Fruit fly (Drosophila melanogaster) whole organism, prepupa: Measurements from ENCODE around the gene Cpr92A.

Experiments used
- CG10669 ChIP-seq: fragments of 200-800 bp; sonication (Bioruptor generic); optimal IDR thresholded peaks from 3 replicates; lab custom pipeline; 2018; ENCODE audit warnings: missing biosample characterization, mild to moderate bottlenecking, missing genetic modification characterization, moderate library complexity
- CG11762 ChIP-seq: fragments of 200-800 bp; sonication (Bioruptor generic); optimal IDR thresholded peaks from 3 replicates; lab custom pipeline; 2016; ENCODE audit warnings: missing biosample characterization, missing genetic modification characterization; ENCODE audit not compliant: insufficient read depth
- CG11902 ChIP-seq: fragments of 200-800 bp; sonication (Bioruptor generic); optimal IDR thresholded peaks from 3 replicates; lab custom pipeline; 2016; ENCODE audit warnings: missing biosample characterization, missing genetic modification characterization
- CG15336 ChIP-seq: fragments of 200-800 bp; sonication (Bioruptor generic); IDR thresholded peaks from 2 replicates; pipeline ENCODE4 v1.3.6; 2022; ENCODE audit warnings: missing biosample characterization, missing genetic modification characterization
- CG16779 ChIP-seq: fragments of 200-800 bp; sonication (Bioruptor generic); optimal IDR thresholded peaks from 3 replicates; lab custom pipeline; 2017; ENCODE audit warnings: missing biosample characterization, mild to moderate bottlenecking, missing genetic modification characterization
- CG3032 ChIP-seq: fragments of 200-800 bp; optimal IDR thresholded peaks from 2 replicates; lab custom pipeline; 2019; ENCODE audit warnings: missing biosample characterization, mild to moderate bottlenecking, missing genetic modification characterization, moderate library complexity
- CG32006 ChIP-seq: fragments of 200-800 bp; sonication (Bioruptor generic); optimal IDR thresholded peaks from 3 replicates; lab custom pipeline; 2017; ENCODE audit warnings: missing biosample characterization, mild to moderate bottlenecking, missing genetic modification characterization
- CG34406 ChIP-seq: fragments of 200-800 bp; sonication (Bioruptor generic); optimal IDR thresholded peaks from 3 replicates; lab custom pipeline; 2016; ENCODE audit warnings: missing biosample characterization, missing genetic modification characterization
- CG3919 ChIP-seq: fragments of 200-800 bp; sonication (Bioruptor generic); optimal IDR thresholded peaks from 3 replicates; lab custom pipeline; 2016; ENCODE audit warnings: missing biosample characterization, missing genetic modification characterization
- CG6163 ChIP-seq: fragments of 200-800 bp; sonication (Bioruptor generic); IDR thresholded peaks from 3 replicates; pipeline ENCODE4 v1.3.6; 2022; ENCODE audit warnings: missing biosample characterization, missing genetic modification characterization
- CG6276 ChIP-seq: fragments of 200-800 bp; sonication (Bioruptor generic); optimal IDR thresholded peaks from 2 replicates; lab custom pipeline; 2017; ENCODE audit warnings: missing biosample characterization, mild to moderate bottlenecking, missing genetic modification characterization
- CG6854 ChIP-seq: fragments of 200-800 bp; sonication (Bioruptor generic); optimal IDR thresholded peaks from 2 replicates; lab custom pipeline; 2017; ENCODE audit warnings: missing biosample characterization, mild to moderate bottlenecking, missing genetic modification characterization
- CG7368 ChIP-seq: fragments of 200-800 bp; sonication (Bioruptor generic); optimal IDR thresholded peaks from 3 replicates; lab custom pipeline; 2016; ENCODE audit warnings: missing biosample characterization, missing genetic modification characterization
- CG8319 ChIP-seq: fragments of 200-800 bp; sonication (Bioruptor generic); optimal IDR thresholded peaks from 3 replicates; lab custom pipeline; 2016; ENCODE audit warnings: missing biosample characterization, missing genetic modification characterization
- Eip78C ChIP-seq: fragments of 200-800 bp; sonication (Bioruptor generic); peaks from one replicate; lab custom pipeline; 2016; ENCODE audit warnings: missing biosample characterization, missing genetic modification characterization
- Eip93F ChIP-seq: fragments of 200-800 bp; sonication (Bioruptor generic); optimal IDR thresholded peaks from 2 replicates; lab custom pipeline; 2016; ENCODE audit warnings: missing biosample characterization, mild to moderate bottlenecking, missing genetic modification characterization
- Ets96B ChIP-seq: fragments of 200-800 bp; optimal IDR thresholded peaks from 2 replicates; lab custom pipeline; 2019; ENCODE audit warnings: missing biosample characterization, mild to moderate bottlenecking, missing genetic modification characterization, moderate library complexity
- Hr38 ChIP-seq: sonication (Bioruptor generic); optimal IDR thresholded peaks from 2 replicates; lab custom pipeline; 2016; ENCODE audit warnings: missing biosample characterization, missing genetic modification characterization
- Hr39 ChIP-seq: fragments of 200-800 bp; sonication (Bioruptor generic); optimal IDR thresholded peaks from 2 replicates; lab custom pipeline; 2016; ENCODE audit warnings: missing biosample characterization, missing genetic modification characterization
- Lpt ChIP-seq: fragments of 200-800 bp; sonication (Bioruptor generic); optimal IDR thresholded peaks from 3 replicates; lab custom pipeline; 2016; ENCODE audit warnings: missing biosample characterization, missing genetic modification characterization
- Met ChIP-seq: fragments of 200-800 bp; sonication (Bioruptor generic); optimal IDR thresholded peaks from 3 replicates; lab custom pipeline; 2016; ENCODE audit warnings: missing biosample characterization, missing genetic modification characterization
- Smox ChIP-seq: fragments of 200-800 bp; sonication (Bioruptor generic); optimal IDR thresholded peaks from 3 replicates; lab custom pipeline; 2016; ENCODE audit warnings: missing biosample characterization, missing genetic modification characterization
- Sox102F ChIP-seq: fragments of 200-800 bp; sonication (Bioruptor generic); optimal IDR thresholded peaks from 2 replicates; lab custom pipeline; 2016; ENCODE audit warnings: missing biosample characterization, mild to moderate bottlenecking, missing genetic modification characterization
- Sox15 ChIP-seq: fragments of 200-800 bp; sonication (Bioruptor generic); optimal IDR thresholded peaks from 3 replicates; lab custom pipeline; 2016; ENCODE audit warnings: missing biosample characterization, missing genetic modification characterization
- achi ChIP-seq: fragments of 200-800 bp; sonication (Bioruptor generic); optimal IDR thresholded peaks from 3 replicates; lab custom pipeline; 2016; ENCODE audit warnings: missing biosample characterization, missing genetic modification characterization
- acj6 ChIP-seq: fragments of 200-800 bp; sonication (Bioruptor generic); optimal IDR thresholded peaks from 3 replicates; lab custom pipeline; 2016; ENCODE audit warnings: missing biosample characterization, missing genetic modification characterization
- dac ChIP-seq: fragments of 200-800 bp; sonication (Bioruptor generic); optimal IDR thresholded peaks from 2 replicates; lab custom pipeline; 2017; ENCODE audit warnings: missing biosample characterization, mild to moderate bottlenecking, missing genetic modification characterization
- dsx ChIP-seq: fragments of 200-800 bp; optimal IDR thresholded peaks from 3 replicates; lab custom pipeline; 2019; ENCODE audit warnings: missing biosample characterization, mild to moderate bottlenecking, missing genetic modification characterization, moderate library complexity; ENCODE audit not compliant: poor library complexity, severe bottlenecking
- eg ChIP-seq: fragments of 200-800 bp; sonication (Bioruptor generic); IDR thresholded peaks from 3 replicates; pipeline ENCODE4 v1.3.6; 2022; ENCODE audit warnings: missing biosample characterization, missing genetic modification characterization
- fd59A ChIP-seq: fragments of 200-800 bp; sonication (Bioruptor generic); optimal IDR thresholded peaks from 2 replicates; lab custom pipeline; 2017; ENCODE audit warnings: missing biosample characterization, mild to moderate bottlenecking, missing genetic modification characterization, missing genetic modification reagents
- fd85E ChIP-seq: fragments of 200-800 bp; sonication (Bioruptor generic); optimal IDR thresholded peaks from 3 replicates; lab custom pipeline; 2016; ENCODE audit warnings: missing biosample characterization, missing genetic modification characterization
- lz ChIP-seq: fragments of 200-800 bp; sonication (Bioruptor generic); optimal IDR thresholded peaks from 3 replicates; lab custom pipeline; 2016; ENCODE audit warnings: missing biosample characterization, missing genetic modification characterization
- pdm3 ChIP-seq: fragments of 200-800 bp; sonication (Bioruptor generic); optimal IDR thresholded peaks from 3 replicates; lab custom pipeline; 2016; ENCODE audit warnings: missing biosample characterization, missing genetic modification characterization
- salr ChIP-seq, 2 experiments: fragments of 200-800 bp; sonication (Bioruptor generic); optimal IDR thresholded peaks; 3 replicates each; lab custom pipeline; 2016 to 2018; ENCODE audit warnings: missing biosample characterization in 2 of 2, missing genetic modification characterization in 2 of 2, mild to moderate bottlenecking in 1 of 2
- spab ChIP-seq: fragments of 200-800 bp; sonication (Bioruptor generic); optimal IDR thresholded peaks from 2 replicates; lab custom pipeline; 2017; ENCODE audit warnings: missing biosample characterization, mild to moderate bottlenecking, missing genetic modification characterization, missing genetic modification reagents
- ss ChIP-seq, 2 experiments: fragments of 200-800 bp; sonication (Bioruptor generic); optimal IDR thresholded peaks; 2 replicates in 1 of 2; 3 replicates in 1 of 2; lab custom pipeline; 2017 to 2018; ENCODE audit warnings: mild to moderate bottlenecking in 2 of 2, missing biosample characterization in 2 of 2, missing genetic modification characterization in 2 of 2, moderate library complexity in 1 of 2
- topi ChIP-seq: fragments of 200-800 bp; sonication (Bioruptor generic); optimal IDR thresholded peaks from 3 replicates; lab custom pipeline; 2016; ENCODE audit warnings: missing biosample characterization, missing genetic modification characterization

The Cpr92A gene

DNA sequence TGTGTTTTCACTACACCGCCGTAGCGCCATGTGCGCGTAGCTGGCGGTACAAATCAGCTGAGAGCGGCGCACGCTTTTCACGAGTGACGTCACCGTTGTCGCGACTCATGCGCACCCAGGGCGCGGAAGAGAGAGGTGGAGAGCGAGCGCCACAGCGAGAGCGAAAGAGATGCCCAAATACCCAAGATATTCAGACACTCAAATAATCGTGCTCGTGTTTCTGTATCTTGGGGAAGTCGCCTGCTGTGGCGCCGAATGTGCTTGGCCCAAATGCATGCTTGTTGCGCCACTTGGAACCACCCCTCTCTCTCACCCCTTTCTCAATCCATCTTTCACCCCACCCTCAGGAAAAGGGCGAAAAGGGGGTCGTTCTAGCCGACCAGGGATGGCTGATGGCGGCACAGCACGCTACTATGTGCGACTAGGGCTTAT is 33.9 kb upstream of the Cpr92A start, which contains the start of gene CG6231:
Gene CG6231, minus strand, starts transcription at position 34 of the 432 bp plus-strand sequence.
- TF ChIP-seq pdm3 (GFP tag; lab: Kevin White, UChicago) (no peak), eg (GFP tag; lab: Robert Waterston, UW) (no peak), CG15336 (GFP tag; lab: Robert Waterston, UW) (peak; percentile 29; the same call in 1 of the 2 replicates), Eip78C (GFP tag; lab: Kevin White, UChicago) (peak; percentile 26), CG16779 (tag; lab: Kevin White, UChicago) (no peak), CG8319 (GFP tag; lab: Kevin White, UChicago) (no peak), acj6 (GFP tag; lab: Kevin White, UChicago) (no peak), Met (GFP tag; lab: Kevin White, UChicago) (no peak), achi (GFP tag; lab: Kevin White, UChicago) (no peak), Eip93F (GFP tag; lab: Kevin White, UChicago) (no peak), Sox15 (GFP tag; lab: Kevin White, UChicago) (no peak), lz (GFP tag; lab: Kevin White, UChicago) (no peak), CG3919 (GFP tag; lab: Kevin White, UChicago) (no peak), CG6163 (GFP tag; lab: Robert Waterston, UW) (peak; percentile 44; the same call in 1 of the 3 replicates), Lpt (no peak), topi (GFP tag; lab: Kevin White, UChicago) (no peak), CG7368 (GFP tag; lab: Kevin White, UChicago) (no peak), Sox102F (GFP tag; lab: Kevin White, UChicago) (no peak), CG10669 (GFP tag; lab: Kevin White, UChicago) (no peak), fd59A (GFP tag; lab: Kevin White, UChicago) (no peak), CG32006 (GFP tag; lab: Kevin White, UChicago) (no peak), CG34406 (no peak), spab (GFP tag; lab: Kevin White, UChicago) (no peak)

DNA sequence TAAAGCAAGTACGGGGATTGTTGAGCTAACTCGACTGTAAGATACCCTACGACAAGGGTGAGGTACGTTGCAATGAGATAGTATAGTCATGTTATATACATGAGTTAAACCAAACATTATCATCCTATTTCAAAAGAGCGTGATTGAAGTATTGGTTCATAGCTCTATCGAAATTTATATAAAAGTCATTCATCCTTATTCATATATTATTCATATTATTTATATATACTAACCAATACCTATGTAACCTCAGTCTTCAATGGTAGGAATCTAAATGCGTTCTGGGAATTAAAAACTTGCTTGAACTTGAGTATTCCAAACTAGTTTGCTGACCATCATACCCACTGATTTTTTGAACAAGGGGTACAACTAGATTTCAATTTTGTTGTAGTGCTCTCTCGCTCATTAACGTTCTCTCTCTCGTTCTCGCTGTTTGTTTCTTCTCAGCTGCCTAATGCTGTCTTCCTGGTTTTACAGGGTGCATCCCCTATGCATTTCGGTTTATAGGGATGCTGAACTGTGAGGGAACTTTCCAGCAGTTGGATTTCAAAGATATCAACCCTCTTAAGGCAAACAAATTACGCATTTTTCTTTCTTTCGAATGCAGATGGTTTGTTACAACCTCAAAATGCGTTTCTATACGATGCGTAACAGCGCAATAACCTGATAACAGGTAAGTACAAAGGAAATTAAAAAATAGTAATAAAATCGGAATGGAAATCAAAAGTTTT is 29.2 kb upstream of the Cpr92A start:
- TF ChIP-seq salr (GFP tag; optimal IDR thresholded peaks at IDR 0.05; lab: Kevin White, UChicago) (peak in 1 of 2 experiments; percentile 2), CG11762 (GFP tag; lab: Kevin White, UChicago) (peak; percentile 26), CG15336 (GFP tag; lab: Robert Waterston, UW) (0 out of 2 replicates have a peak, but pooled peaks have one; percentile 15), CG3919 (GFP tag; lab: Kevin White, UChicago) (peak; percentile 28), dac (GFP tag; lab: Kevin White, UChicago) (no peak), Eip78C (GFP tag; lab: Kevin White, UChicago) (peak; percentile 49), Hr38 (GFP tag; lab: Kevin White, UChicago) (no peak), Hr39 (GFP tag; lab: Kevin White, UChicago) (no peak), CG6276 (GFP tag; lab: Kevin White, UChicago) (peak; percentile 18), CG32006 (GFP tag; lab: Kevin White, UChicago) (peak; percentile 40), spab (GFP tag; lab: Kevin White, UChicago) (peak; percentile 1), Ets96B (peak; percentile 15), CG3032 (tag; lab: Kevin White, UChicago) (peak; percentile 1)

DNA sequence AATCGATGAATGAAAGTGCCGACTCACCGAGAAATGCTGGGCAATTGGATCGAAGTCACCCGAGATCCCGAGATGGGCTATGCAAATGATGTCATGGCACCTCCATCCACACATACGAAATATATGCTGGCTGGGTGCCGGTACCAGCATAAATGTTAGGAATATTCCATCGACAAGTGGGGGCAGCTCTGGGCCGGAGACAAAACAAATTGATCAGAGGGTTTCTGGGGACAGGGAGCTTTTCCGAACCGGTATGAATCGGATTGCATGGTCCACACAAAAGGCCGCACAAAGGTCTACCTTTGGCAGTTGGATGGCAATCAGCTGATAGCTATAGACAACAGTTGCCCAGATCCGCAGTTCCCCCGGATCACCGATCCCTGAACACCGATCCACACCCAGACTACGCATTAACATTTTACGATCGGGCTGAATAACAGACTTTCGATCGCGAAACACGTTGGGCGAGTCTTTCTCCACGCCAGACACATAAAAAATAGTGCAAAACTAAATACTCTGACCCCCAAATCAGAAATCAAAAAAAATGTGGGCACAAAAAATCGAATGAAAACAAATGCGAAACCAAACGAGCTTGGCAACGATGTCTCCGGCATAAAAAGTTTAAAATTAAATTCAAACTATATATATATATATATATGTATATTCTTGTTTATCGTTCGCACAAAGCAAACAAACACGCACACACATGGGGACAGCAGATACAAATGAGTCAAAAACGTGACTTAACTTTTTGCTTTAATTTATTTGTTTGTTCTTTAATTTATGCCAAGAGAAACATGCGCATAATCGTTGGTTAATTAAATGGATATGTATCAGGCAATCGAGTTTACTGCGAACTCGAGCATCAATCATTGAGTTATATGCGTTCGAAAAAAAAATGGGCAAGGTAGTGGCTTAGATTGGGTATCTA is 26.8 kb upstream of the Cpr92A start:
- TF ChIP-seq Smox (GFP tag; lab: Kevin White, UChicago): no peak
- TF ChIP-seq Eip78C (GFP tag; lab: Kevin White, UChicago): peak; percentile 46
- peak; percentile 6 for TF ChIP-seq Ets96B
- TF ChIP-seq dsx (GFP tag; lab: Kevin White, UChicago): peak; percentile 68
- peak; percentile 28 for TF ChIP-seq CG32006 (GFP tag; lab: Kevin White, UChicago)
- TF ChIP-seq CG6276 (GFP tag; lab: Kevin White, UChicago): peak; percentile 30
- no peak for TF ChIP-seq CG6854
- peak; percentile 3 for TF ChIP-seq achi (GFP tag; lab: Kevin White, UChicago)
- TF ChIP-seq CG11902 (GFP tag; lab: Kevin White, UChicago): no peak
- no peak for TF ChIP-seq fd85E (GFP tag; lab: Kevin White, UChicago)
- peak in 1 of 2 experiments; percentile 27 for TF ChIP-seq ss (GFP tag; optimal IDR thresholded peaks at IDR 0.05; lab: Kevin White, UChicago)
- no peak for TF ChIP-seq topi (GFP tag; lab: Kevin White, UChicago)
